Worm (Caenorhabditis elegans) whole organism, L4 larva: ENCODE data around the gene par-3.

Experiments
- F37D6.2 ChIP-seq: sonication (generic microtip); optimal IDR thresholded peaks from 2 replicates; lab custom pipeline; 2016; ENCODE audit warnings: mild to moderate bottlenecking, missing genetic modification characterization, missing compliant biosample characterization
- F44E2.7 ChIP-seq: fragments of 200-800 bp; sonication (Bioruptor generic); IDR thresholded peaks from 2 replicates; pipeline ENCODE4 v2.1.2; 2022; ENCODE audit warnings: missing genetic modification characterization, missing compliant biosample characterization
- R02D3.7 ChIP-seq: fragments of 150-350 bp; sonication (generic microtip); optimal IDR thresholded peaks from 3 replicates; lab custom pipeline; 2014; ENCODE audit warnings: missing biosample characterization, missing genetic modification characterization
- T20F7.1 ChIP-seq: fragments of 200-800 bp; sonication (Bioruptor generic); optimal IDR thresholded peaks from 2 replicates; lab custom pipeline; 2018; ENCODE audit warnings: mild to moderate bottlenecking, missing genetic modification characterization, missing compliant biosample characterization
- T26A8.4 ChIP-seq: fragments of 200-800 bp; sonication (Bioruptor generic); IDR thresholded peaks from 2 replicates; pipeline ENCODE4 v1.3.6; 2022; ENCODE audit warnings: missing genetic modification characterization, missing compliant biosample characterization
- Y5F2A.4 ChIP-seq: fragments of 200-800 bp; sonication (Bioruptor generic); optimal IDR thresholded peaks from 2 replicates; lab custom pipeline; 2018; ENCODE audit warnings: mild to moderate bottlenecking, missing genetic modification characterization, missing compliant biosample characterization
- Y75B8A.6 ChIP-seq: fragments of 200-800 bp; sonication (Bioruptor generic); IDR thresholded peaks from 2 replicates; pipeline ENCODE4 v1.3.6; 2022; ENCODE audit warnings: missing genetic modification reagents, missing genetic modification characterization, missing compliant biosample characterization
- ZK546.5 ChIP-seq, 2 experiments: sonication (generic microtip); optimal IDR thresholded peaks; 2 replicates each; lab custom pipeline; 2017; ENCODE audit warnings: missing biosample characterization in 2 of 2, missing genetic modification characterization in 2 of 2
- aha-1 ChIP-seq: fragments of 150-350 bp; peaks from one replicate; lab custom pipeline; 2014; ENCODE audit warnings: missing biosample characterization, missing genetic modification characterization
- ama-1 ChIP-seq: fragments of 150-350 bp; optimal IDR thresholded peaks from 2 replicates; lab custom pipeline; 2014; ENCODE audit warnings: inconsistent platforms, mixed read lengths
- attf-4 ChIP-seq: sonication (generic microtip); optimal IDR thresholded peaks from 3 replicates; lab custom pipeline; 2017; ENCODE audit warnings: missing biosample characterization, missing genetic modification characterization
- ceh-62 ChIP-seq: sonication (generic microtip); optimal IDR thresholded peaks from 2 replicates; lab custom pipeline; 2017; ENCODE audit warnings: missing biosample characterization, missing genetic modification characterization
- ceh-82 ChIP-seq: sonication (generic microtip); optimal IDR thresholded peaks from 2 replicates; lab custom pipeline; 2017; ENCODE audit warnings: missing biosample characterization, missing genetic modification characterization
- cey-2 ChIP-seq: sonication (generic microtip); optimal IDR thresholded peaks from 3 replicates; lab custom pipeline; 2017; ENCODE audit warnings: missing genetic modification characterization, mild to moderate bottlenecking, missing compliant biosample characterization, antibody characterized with exemption, borderline replicate concordance; ENCODE audit not compliant: insufficient read depth
- daf-16 ChIP-seq, 3 experiments: sonication (generic microtip); optimal IDR thresholded peaks; 2 replicates each; lab custom pipeline; 2016 to 2017; ENCODE audit warnings: missing genetic modification characterization in 3 of 3, missing genetic modification reagents in 3 of 3, mild to moderate bottlenecking in 2 of 3, missing compliant biosample characterization in 2 of 3, missing biosample characterization in 1 of 3, moderate library complexity in 1 of 3
- egl-27 ChIP-seq: sonication (generic microtip); optimal IDR thresholded peaks from 3 replicates; lab custom pipeline; 2017; ENCODE audit warnings: missing biosample characterization, missing genetic modification reagents, missing genetic modification characterization
- hlh-11 ChIP-seq: fragments of 200-800 bp; sonication (Bioruptor generic); optimal IDR thresholded peaks from 2 replicates; lab custom pipeline; 2018; ENCODE audit warnings: mild to moderate bottlenecking, missing genetic modification characterization, missing compliant biosample characterization
- hlh-30 ChIP-seq: sonication (generic microtip); optimal IDR thresholded peaks from 2 replicates; lab custom pipeline; 2017; ENCODE audit warnings: antibody characterized with exemption, mild to moderate bottlenecking, missing genetic modification characterization, missing compliant biosample characterization; ENCODE audit not compliant: insufficient read depth
- jun-1 ChIP-seq: fragments of 150-350 bp; optimal IDR thresholded peaks from 2 replicates; lab custom pipeline; 2014; ENCODE audit warnings: missing biosample characterization, missing genetic modification reagents, missing genetic modification characterization
- lim-7 ChIP-seq: fragments of 200-800 bp; sonication (Bioruptor generic); IDR thresholded peaks from 2 replicates; pipeline ENCODE4 v1.3.6; 2022; ENCODE audit warnings: missing genetic modification characterization, missing compliant biosample characterization
- lin-1 ChIP-seq: fragments of 200-800 bp; sonication (Bioruptor generic); IDR thresholded peaks from 2 replicates; pipeline ENCODE4 v1.3.6; 2022; ENCODE audit warnings: missing genetic modification reagents, missing genetic modification characterization, missing compliant biosample characterization
- lin-15B ChIP-seq: fragments of 150-350 bp; sonication (generic microtip); optimal IDR thresholded peaks from 3 replicates; lab custom pipeline; 2014; ENCODE audit warnings: missing biosample characterization, missing genetic modification characterization
- lin-38 ChIP-seq: fragments of 200-800 bp; sonication (Bioruptor generic); IDR thresholded peaks from 2 replicates; pipeline ENCODE4 v1.3.6; 2022; ENCODE audit warnings: missing genetic modification reagents, missing genetic modification characterization, missing compliant biosample characterization
- lir-3 ChIP-seq: sonication (generic microtip); optimal IDR thresholded peaks from 2 replicates; lab custom pipeline; 2016; ENCODE audit warnings: mild to moderate bottlenecking, missing genetic modification characterization, missing compliant biosample characterization
- madf-5 ChIP-seq, 2 experiments: fragments of 200-800 bp; sonication (Bioruptor generic); IDR thresholded peaks; 2 replicates each; pipeline ENCODE4 v1.3.6; 2022; ENCODE audit warnings: missing compliant biosample characterization in 2 of 2, missing genetic modification characterization in 2 of 2
- madf-9 ChIP-seq: fragments of 200-800 bp; sonication (Bioruptor generic); conservative IDR thresholded peaks from 2 replicates; pipeline ENCODE4 v1.3.6; 2022; ENCODE audit warnings: missing genetic modification reagents, missing genetic modification characterization, missing compliant biosample characterization
- mdl-1 ChIP-seq, 2 experiments: fragments of 150-350 bp in 1 of 2; sonication (generic microtip) in 1 of 2; optimal IDR thresholded peaks; 2 replicates each; lab custom pipeline; 2014 to 2017; ENCODE audit warnings: missing biosample characterization in 2 of 2, missing genetic modification characterization in 2 of 2
- mes-2 ChIP-seq: sonication (generic microtip); optimal IDR thresholded peaks from 2 replicates; lab custom pipeline; 2016; ENCODE audit warnings: missing genotype, mild to moderate bottlenecking, missing genetic modification characterization, missing compliant biosample characterization; ENCODE audit not compliant: poor library complexity, severe bottlenecking
- mxl-2 ChIP-seq: fragments of 200-800 bp; sonication (Bioruptor generic); conservative IDR thresholded peaks from 2 replicates; pipeline ENCODE4 v1.3.6; 2022; ENCODE audit warnings: missing genetic modification reagents, missing genetic modification characterization, missing compliant biosample characterization
- nhr-10 ChIP-seq: fragments of 150-350 bp; optimal IDR thresholded peaks from 2 replicates; lab custom pipeline; 2014; ENCODE audit warnings: missing biosample characterization, missing genetic modification characterization
- nhr-111 ChIP-seq: fragments of 200-800 bp; sonication (Bioruptor generic); optimal IDR thresholded peaks from 2 replicates; lab custom pipeline; 2018; ENCODE audit warnings: mild to moderate bottlenecking, missing genetic modification characterization, missing compliant biosample characterization
- nhr-237 ChIP-seq: sonication (generic microtip); optimal IDR thresholded peaks from 2 replicates; lab custom pipeline; 2017; ENCODE audit warnings: missing biosample characterization, missing genetic modification characterization
- nhr-28 ChIP-seq: fragments of 150-350 bp; optimal IDR thresholded peaks from 2 replicates; lab custom pipeline; 2014; ENCODE audit warnings: missing biosample characterization, missing genetic modification characterization
- nhr-48 ChIP-seq: sonication (generic microtip); optimal IDR thresholded peaks from 2 replicates; lab custom pipeline; 2016; ENCODE audit warnings: mild to moderate bottlenecking, missing genetic modification characterization, missing compliant biosample characterization
- nhr-6 ChIP-seq: fragments of 150-350 bp; optimal IDR thresholded peaks from 2 replicates; lab custom pipeline; 2014; ENCODE audit warnings: missing biosample characterization, missing genetic modification characterization
- nhr-76 ChIP-seq: fragments of 150-350 bp; optimal IDR thresholded peaks from 2 replicates; lab custom pipeline; 2014; ENCODE audit warnings: missing biosample characterization, missing genetic modification characterization
- pha-4 ChIP-seq, 2 experiments: fragments of 150-350 bp in 1 of 2; fragments of 200-800 bp in 1 of 2; sonication (Bioruptor generic) in 1 of 2; IDR thresholded peaks in 1 of 2; optimal IDR thresholded peaks in 1 of 2; 2 replicates each; pipeline versions ENCODE4 v1.3.6 to Lab custom; 2014 to 2022; ENCODE audit warnings: missing genetic modification characterization in 2 of 2, missing genetic modification reagents in 2 of 2, missing biosample characterization in 1 of 2, missing compliant biosample characterization in 1 of 2
- pqm-1 ChIP-seq: sonication (generic microtip); optimal IDR thresholded peaks from 2 replicates; lab custom pipeline; 2017; ENCODE audit warnings: missing biosample characterization, missing genetic modification characterization
- set-16 ChIP-seq: fragments of 200-800 bp; sonication (Bioruptor generic); IDR thresholded peaks from 2 replicates; pipeline ENCODE4 v1.3.6; 2022; ENCODE audit warnings: missing genetic modification reagents, missing genetic modification characterization, missing compliant biosample characterization
- skn-1 ChIP-seq: fragments of 150-350 bp; optimal IDR thresholded peaks from 2 replicates; lab custom pipeline; 2014; ENCODE audit warnings: missing biosample characterization, missing genetic modification characterization
- tag-97 ChIP-seq: fragments of 200-800 bp; sonication (Bioruptor generic); IDR thresholded peaks from 2 replicates; pipeline ENCODE4 v1.3.6; 2022; ENCODE audit warnings: missing genetic modification characterization, missing compliant biosample characterization
- unc-62 ChIP-seq, 3 experiments: fragments of 150-350 bp in 1 of 3; sonication (generic microtip); optimal IDR thresholded peaks in 2 of 3; peaks in 1 of 3; 1 replicate in 1 of 3; 2 replicates in 2 of 3; lab custom pipeline; 2014 to 2017; ENCODE audit warnings: missing biosample characterization in 3 of 3, missing genetic modification characterization in 3 of 3, missing genetic modification reagents in 3 of 3, missing genotype in 1 of 3
- zfp-3 ChIP-seq: fragments of 200-800 bp; sonication (Bioruptor generic); conservative IDR thresholded peaks from 2 replicates; pipeline ENCODE4 v1.3.6; 2022; ENCODE audit warnings: missing genetic modification reagents, missing genetic modification characterization, missing compliant biosample characterization

The par-3 gene

ce11 chrIII:5714230-5714983 lies 50.4 kb downstream of the par-3 start, which contains the start of gene arf-1 (continued):
- TF ChIP-seq hlh-11 (tag; lab: Kevin White, UChicago) (no peak), nhr-28 (tag; lab: Kevin White, UChicago) (no peak), R02D3.7 (tag; lab: Kevin White, UChicago) (no peak), Y75B8A.6 (GFP tag; lab: Robert Waterston, UW) (0 out of 2 replicates have a peak, but pooled peaks have one; percentile 8), unc-62 (GFP tag; optimal IDR thresholded peaks at IDR 0.05 in 1 of 2; lab: Kevin White, UChicago) (peak in 1 of 2 experiments; percentile 21), unc-62 (tag; optimal IDR thresholded peaks at IDR 0.05; lab: Kevin White, UChicago) (no peak)

ce11 chrIII:5714984-5715454 lies 51.0 kb downstream of the par-3 start:
- TF ChIP-seq daf-16 (GFP tag; optimal IDR thresholded peaks at IDR 0.05; lab: Kevin White, UChicago) (no peak), daf-16 (tag; optimal IDR thresholded peaks at IDR 0.05; lab: Kevin White, UChicago) (peak; percentile 8), ceh-82 (no peak), hlh-30 (tag; lab: Kevin White, UChicago) (peak; percentile 74), lin-1 (GFP tag; lab: Robert Waterston, UW) (0 out of 2 replicates have a peak, but pooled peaks have one; percentile 6), lir-3 (tag; lab: Kevin White, UChicago) (no peak), ama-1 (lab: Kevin White, UChicago) (peak; percentile 33), zfp-3 (GFP tag; lab: Robert Waterston, UW) (peak; percentile 35; the same call in 1 of the 2 replicates), T20F7.1 (peak; percentile 64), tag-97 (GFP tag; lab: Robert Waterston, UW) (0 out of 2 replicates have a peak, but pooled peaks have one; percentile 25), set-16 (GFP tag; lab: Robert Waterston, UW) (no peak), mes-2 (tag; lab: Kevin White, UChicago) (peak; percentile 50), lin-38 (GFP tag; lab: Robert Waterston, UW) (no peak), jun-1 (tag; lab: Kevin White, UChicago) (no peak), cey-2 (tag; lab: Kevin White, UChicago) (no peak), unc-62 (GFP tag; optimal IDR thresholded peaks at IDR 0.05 in 1 of 2; lab: Kevin White, UChicago) (peak in 1 of 2 experiments; percentile 76), unc-62 (tag; optimal IDR thresholded peaks at IDR 0.05; lab: Kevin White, UChicago) (no peak), nhr-10 (tag; lab: Kevin White, UChicago) (no peak), Y75B8A.6 (GFP tag; lab: Robert Waterston, UW) (0 out of 2 replicates have a peak, but pooled peaks have one; percentile 24), aha-1 (tag; lab: Kevin White, UChicago) (peak; percentile 55), nhr-48 (tag; lab: Kevin White, UChicago) (peak; percentile 55), pqm-1 (tag; lab: Kevin White, UChicago) (peak; percentile 16), madf-5 (GFP tag; IDR thresholded peaks at IDR 0.05; lab: Robert Waterston, UW) (0 out of 4 replicates have a peak, but pooled peaks of 1 of the 2 experiments have one; percentile 53)

- no peak for TF ChIP-seq egl-27 (tag; lab: Kevin White, UChicago)
- no peak for TF ChIP-seq F37D6.2
- peak; percentile 20 for TF ChIP-seq Y5F2A.4
- no peak for TF ChIP-seq nhr-237 (tag; lab: Kevin White, UChicago)
- peak; percentile 17; the same call in 1 of the 2 replicates for TF ChIP-seq pha-4 (GFP tag; IDR thresholded peaks at IDR 0.05; lab: Robert Waterston, UW)
- TF ChIP-seq pha-4 (tag; optimal IDR thresholded peaks at IDR 0.05; lab: Kevin White, UChicago), result no peak
- TF ChIP-seq nhr-6 (tag; lab: Kevin White, UChicago), result peak; percentile 79
- TF ChIP-seq madf-9 (GFP tag; lab: Robert Waterston, UW), result peak; percentile 58
- TF ChIP-seq attf-4 (tag; lab: Kevin White, UChicago), result no peak
- TF ChIP-seq ZK546.5 (tag; optimal IDR thresholded peaks at IDR 0.05; lab: Kevin White, UChicago), result no peak
- peak; percentile 55 for TF ChIP-seq nhr-28 (tag; lab: Kevin White, UChicago)
- no peak for TF ChIP-seq lin-15B
- peak; percentile 3 for TF ChIP-seq nhr-111 (GFP tag; lab: Kevin White, UChicago)
- TF ChIP-seq T26A8.4 (GFP tag; lab: Robert Waterston, UW), result peak; percentile 69
- no peak for TF ChIP-seq mxl-2
- TF ChIP-seq skn-1, result no peak
- peak; percentile 21 for TF ChIP-seq pqm-1 (tag; lab: Kevin White, UChicago)
- TF ChIP-seq R02D3.7 (tag; lab: Kevin White, UChicago), result no peak
- TF ChIP-seq nhr-76 (tag; lab: Kevin White, UChicago), result no peak
- TF ChIP-seq ceh-62 (tag; lab: Kevin White, UChicago), result no peak
- peak; percentile 66 to 78 for TF ChIP-seq mdl-1 (tag; optimal IDR thresholded peaks at IDR 0.05; lab: Kevin White, UChicago)
- no peak for TF ChIP-seq lim-7 (GFP tag; lab: Robert Waterston, UW)
- TF ChIP-seq F44E2.7 (GFP tag; lab: Robert Waterston, UW), result 0 out of 2 replicates have a peak, but pooled peaks have one; percentile 30
- peak; percentile 70 for TF ChIP-seq set-16 (GFP tag; lab: Robert Waterston, UW)
These were observed 51.4 kb downstream of the par-3 start for ce11 chrIII:5715467-5715866.
